Worm (Caenorhabditis elegans) whole organism, midembryonic: ENCODE data around the gene Y38F1A.7.

Experiments used
- T22C8.4 ChIP-seq: fragments of 200-800 bp; sonication (Bioruptor generic); IDR thresholded peaks from 2 replicates; pipeline ENCODE4 v1.3.6; 2022; ENCODE audit warnings: missing genetic modification characterization, missing compliant biosample characterization
- cog-1 ChIP-seq: sonication (generic microtip); optimal IDR thresholded peaks from 2 replicates; lab custom pipeline; 2016; ENCODE audit warnings: missing genetic modification characterization, missing compliant biosample characterization
- flt-1 ChIP-seq: fragments of 200-800 bp; sonication (Bioruptor generic); IDR thresholded peaks from 2 replicates; pipeline ENCODE4 v1.3.6; 2022; ENCODE audit warnings: missing genetic modification characterization, missing compliant biosample characterization
- klf-2 ChIP-seq: fragments of 200-800 bp; sonication (Bioruptor generic); conservative IDR thresholded peaks from 2 replicates; pipeline ENCODE4 v1.3.6; 2022; ENCODE audit warnings: missing genetic modification reagents, missing genetic modification characterization, missing compliant biosample characterization
- med-1 ChIP-seq: sonication (generic microtip); optimal IDR thresholded peaks from 2 replicates; lab custom pipeline; 2017; ENCODE audit warnings: missing genetic modification characterization, mild to moderate bottlenecking, missing compliant biosample characterization, antibody characterized with exemption, missing genetic modification reagents; ENCODE audit not compliant: insufficient read depth
- ref-1 ChIP-seq: fragments of 200-800 bp; sonication (Bioruptor generic); conservative IDR thresholded peaks from 2 replicates; pipeline ENCODE4 v1.3.6; 2022; ENCODE audit warnings: missing genetic modification reagents, missing genetic modification characterization, missing compliant biosample characterization
- tab-1 ChIP-seq: fragments of 200-800 bp; sonication (Bioruptor generic); IDR thresholded peaks from 2 replicates; pipeline ENCODE4 v1.3.6; 2022; ENCODE audit warnings: missing genetic modification characterization, missing compliant biosample characterization
- ztf-23 ChIP-seq: fragments of 200-800 bp; sonication (Bioruptor generic); IDR thresholded peaks from 2 replicates; pipeline ENCODE4 v1.3.6; 2022; ENCODE audit warnings: missing genetic modification reagents, missing genetic modification characterization, missing compliant biosample characterization
- ztf-29 ChIP-seq: fragments of 200-800 bp; sonication (Bioruptor generic); IDR thresholded peaks from 2 replicates; pipeline ENCODE4 v1.3.6; 2022; ENCODE audit warnings: missing genetic modification reagents, missing genetic modification characterization, missing compliant biosample characterization

The Y38F1A.7 gene

DNA sequence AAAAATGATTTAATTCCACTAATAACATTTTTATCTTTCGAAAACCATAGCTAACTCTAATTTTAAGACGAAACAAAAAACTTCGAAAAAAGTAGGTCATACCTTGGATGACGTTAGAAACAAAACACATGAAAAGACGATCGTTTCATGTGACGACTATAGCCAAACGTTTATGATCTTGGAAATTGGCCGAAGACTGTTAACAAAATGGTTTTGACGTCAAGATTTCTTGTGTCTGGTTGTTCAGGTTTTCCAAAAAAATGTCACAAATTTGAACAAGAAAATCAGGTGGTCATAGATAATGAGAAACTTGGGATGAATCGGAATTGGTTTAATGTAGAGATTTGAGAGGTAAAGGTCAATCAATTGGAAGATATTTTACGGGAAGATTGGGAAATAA is 5.6 kb upstream of the Y38F1A.7 start:
- no peak for TF ChIP-seq ref-1 (GFP tag; lab: Robert Waterston, UW)
- TF ChIP-seq flt-1 (GFP tag; lab: Robert Waterston, UW), result no peak

- TF ChIP-seq flt-1 (GFP tag; lab: Robert Waterston, UW) (no peak), T22C8.4 (GFP tag; lab: Robert Waterston, UW) (no peak), ref-1 (GFP tag; lab: Robert Waterston, UW) (no peak), ztf-23 (GFP tag; lab: Robert Waterston, UW) (no peak), ztf-29 (GFP tag; lab: Robert Waterston, UW) (no peak), cog-1 (no peak), tab-1 (GFP tag; lab: Robert Waterston, UW) (no peak), med-1 (GFP tag; lab: Kevin White, UChicago) (no peak), klf-2 (GFP tag; lab: Robert Waterston, UW) (no peak)
Observed at ce11 chrII:13000753-13001152, 3.1 kb upstream of the Y38F1A.7 start, which contains the start of gene Y38F1A.8. Gene Y38F1A.8 (minus strand): TSS chrII:13000853.

ce11 chrII:12996249-12996648 is 1.4 kb downstream of the Y38F1A.7 start, which contains the start of gene hphd-1:
Gene hphd-1 (minus strand): TSS chrII:12996571.
- no peak for TF ChIP-seq klf-2 (GFP tag; lab: Robert Waterston, UW)
- TF ChIP-seq ztf-29 (GFP tag; lab: Robert Waterston, UW), result no peak
- no peak for TF ChIP-seq ref-1 (GFP tag; lab: Robert Waterston, UW)
- no peak for TF ChIP-seq cog-1
- TF ChIP-seq T22C8.4 (GFP tag; lab: Robert Waterston, UW), result no peak
- no peak for TF ChIP-seq tab-1 (GFP tag; lab: Robert Waterston, UW)
- no peak for TF ChIP-seq ztf-23 (GFP tag; lab: Robert Waterston, UW)
- TF ChIP-seq med-1 (GFP tag; lab: Kevin White, UChicago), result no peak
- no peak for TF ChIP-seq flt-1 (GFP tag; lab: Robert Waterston, UW)

- TF ChIP-seq med-1 (GFP tag; lab: Kevin White, UChicago), result no peak
- TF ChIP-seq ztf-29 (GFP tag; lab: Robert Waterston, UW), result no peak
Observed at ce11 chrII:12995322-12995721, 2.3 kb downstream of the Y38F1A.7 start.

DNA sequence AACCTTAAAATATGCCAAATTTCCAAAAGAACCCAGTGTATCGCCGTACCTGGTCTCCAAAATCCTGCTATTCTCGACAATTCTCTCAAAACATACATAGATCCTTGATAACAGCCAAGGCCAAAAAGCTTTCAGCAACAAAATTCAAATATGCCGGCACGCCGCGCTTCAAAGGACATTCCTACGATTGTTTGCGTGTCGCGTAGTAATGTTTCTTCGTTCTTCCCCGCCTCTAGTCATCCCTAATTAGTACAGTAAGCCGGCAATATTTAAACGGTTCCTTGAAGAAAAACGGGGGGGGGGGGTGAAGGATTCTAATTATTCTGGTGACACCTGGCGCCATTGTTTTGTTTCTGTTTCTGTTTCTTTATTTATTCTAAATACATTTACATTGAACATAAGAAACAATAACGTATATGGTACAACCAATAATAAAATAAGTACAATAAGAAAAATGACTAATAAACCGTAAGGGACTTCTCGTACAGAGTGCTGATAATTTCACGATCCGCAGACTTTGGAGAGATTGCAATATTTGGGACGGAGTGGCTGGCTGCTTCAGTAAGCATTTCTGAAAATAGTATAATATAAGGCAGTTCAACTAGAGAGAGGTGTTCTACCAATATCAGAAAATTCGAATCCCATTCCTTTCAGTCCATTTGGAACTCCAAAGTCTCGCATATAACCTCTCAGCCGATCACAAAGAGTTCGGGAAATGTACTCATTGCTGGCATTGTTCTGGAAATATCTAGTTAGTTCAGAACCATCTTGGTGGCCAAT is 3.4 kb downstream of the Y38F1A.7 start:
- TF ChIP-seq ztf-23 (GFP tag; lab: Robert Waterston, UW) (no peak), klf-2 (GFP tag; lab: Robert Waterston, UW) (no peak), flt-1 (GFP tag; lab: Robert Waterston, UW) (no peak), tab-1 (GFP tag; lab: Robert Waterston, UW) (no peak), T22C8.4 (GFP tag; lab: Robert Waterston, UW) (no peak), ref-1 (GFP tag; lab: Robert Waterston, UW) (no peak), ztf-29 (GFP tag; lab: Robert Waterston, UW) (no peak), med-1 (GFP tag; lab: Kevin White, UChicago) (no peak), cog-1 (no peak)

- TF ChIP-seq flt-1 (GFP tag; lab: Robert Waterston, UW), result no peak
- TF ChIP-seq cog-1, result no peak
- no peak for TF ChIP-seq ref-1 (GFP tag; lab: Robert Waterston, UW)
- TF ChIP-seq ztf-23 (GFP tag; lab: Robert Waterston, UW), result no peak
- TF ChIP-seq ztf-29 (GFP tag; lab: Robert Waterston, UW), result no peak
- TF ChIP-seq T22C8.4 (GFP tag; lab: Robert Waterston, UW), result no peak
- TF ChIP-seq klf-2 (GFP tag; lab: Robert Waterston, UW), result no peak
- no peak for TF ChIP-seq tab-1 (GFP tag; lab: Robert Waterston, UW)
- TF ChIP-seq med-1 (GFP tag; lab: Kevin White, UChicago), result no peak
Observed at ce11 chrII:12992980-12993379, 4.6 kb downstream of the Y38F1A.7 start.

ce11 chrII:12992193-12992592 is 5.4 kb downstream of the Y38F1A.7 start:
- TF ChIP-seq ztf-29 (GFP tag; lab: Robert Waterston, UW) (no peak), cog-1 (no peak), flt-1 (GFP tag; lab: Robert Waterston, UW) (no peak), ref-1 (GFP tag; lab: Robert Waterston, UW) (no peak), ztf-23 (GFP tag; lab: Robert Waterston, UW) (no peak), T22C8.4 (GFP tag; lab: Robert Waterston, UW) (no peak), tab-1 (GFP tag; lab: Robert Waterston, UW) (no peak), klf-2 (GFP tag; lab: Robert Waterston, UW) (no peak), med-1 (GFP tag; lab: Kevin White, UChicago) (no peak)

DNA sequence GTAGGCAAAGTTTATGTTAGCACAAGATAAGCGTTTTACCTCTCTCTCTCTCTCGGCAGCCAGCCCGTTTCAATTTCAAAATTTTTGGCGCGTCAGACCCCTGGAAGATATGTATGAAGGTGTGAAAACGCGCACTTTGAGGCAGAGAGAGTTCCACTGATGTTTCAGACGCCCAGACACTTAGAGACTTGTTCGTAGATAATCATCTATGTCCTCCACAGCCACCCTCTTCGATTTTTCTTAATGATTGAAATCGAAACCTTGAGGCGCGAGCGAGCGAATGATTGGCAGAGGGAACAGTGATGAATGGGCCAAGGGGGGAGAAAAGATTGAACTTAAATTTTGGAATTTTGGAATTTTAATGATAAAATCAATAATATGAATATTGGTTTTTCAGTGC is 6.0 kb downstream of the Y38F1A.7 start:
- TF ChIP-seq T22C8.4 (GFP tag; lab: Robert Waterston, UW) (no peak), ref-1 (GFP tag; lab: Robert Waterston, UW) (no peak), klf-2 (GFP tag; lab: Robert Waterston, UW) (no peak), cog-1 (no peak), ztf-29 (GFP tag; lab: Robert Waterston, UW) (no peak), med-1 (GFP tag; lab: Kevin White, UChicago) (no peak), ztf-23 (GFP tag; lab: Robert Waterston, UW) (no peak), tab-1 (GFP tag; lab: Robert Waterston, UW) (no peak), flt-1 (GFP tag; lab: Robert Waterston, UW) (no peak)

DNA sequence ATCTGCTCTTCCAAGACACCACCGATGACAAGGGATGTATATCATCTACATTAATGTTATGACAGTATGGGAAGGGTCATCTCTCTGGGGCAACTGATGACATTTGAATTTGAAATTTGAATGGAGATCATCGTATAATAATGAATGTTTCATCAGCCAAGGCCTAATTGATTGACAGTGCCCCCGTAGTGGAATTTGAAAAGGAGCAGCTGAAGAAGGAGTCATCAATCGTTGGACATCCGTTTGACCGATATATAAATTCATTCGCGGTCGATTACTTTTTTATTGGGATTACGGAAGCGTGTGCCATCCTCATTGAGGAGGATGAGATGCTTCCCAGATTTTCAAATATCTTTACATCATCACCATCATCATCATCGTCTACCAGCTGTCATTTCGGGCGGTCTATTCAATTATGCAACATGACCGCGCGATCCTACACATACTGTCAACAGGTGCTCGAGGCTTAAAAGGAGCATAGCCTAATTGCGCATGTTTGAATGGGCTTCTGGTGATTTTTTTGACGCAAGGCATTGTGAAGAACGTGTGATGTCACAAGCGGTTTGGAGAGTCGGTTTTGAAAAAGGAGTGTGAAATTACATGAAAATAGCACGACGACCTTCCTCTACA is 6.5 kb downstream of the Y38F1A.7 start:
- TF ChIP-seq ztf-29 (GFP tag; lab: Robert Waterston, UW) (no peak; the same call in 1 of the 2 replicates), med-1 (GFP tag; lab: Kevin White, UChicago) (no peak), klf-2 (GFP tag; lab: Robert Waterston, UW) (no peak), ref-1 (GFP tag; lab: Robert Waterston, UW) (no peak), flt-1 (GFP tag; lab: Robert Waterston, UW) (no peak), tab-1 (GFP tag; lab: Robert Waterston, UW) (no peak), ztf-23 (GFP tag; lab: Robert Waterston, UW) (no peak), T22C8.4 (GFP tag; lab: Robert Waterston, UW) (no peak), cog-1 (no peak)
